Fruit fly (Drosophila melanogaster): Measurements from ENCODE around the gene eIF5B.

The eIF5B gene

dm6 chr3L:3397849-3398248 is 62.9 kb downstream of the eIF5B start (continued):
- TF ChIP-seq repo (GFP tag; optimal IDR thresholded peaks at IDR 0.05): no peak
- no peak for TF ChIP-seq CG10565 (GFP tag; optimal IDR thresholded peaks at IDR 0.05)
- no peak for TF ChIP-seq Doc2 (GFP tag; IDR thresholded peaks at IDR 0.05)
- TF ChIP-seq CG10321 (GFP tag; IDR thresholded peaks at IDR 0.05): no peak
- no peak for TF ChIP-seq ara (GFP tag; IDR thresholded peaks at IDR 0.05)
- TF ChIP-seq Bteb2 (GFP tag; optimal IDR thresholded peaks at IDR 0.05): no peak
- no peak for TF ChIP-seq CrebB (tag; optimal IDR thresholded peaks at IDR 0.05)
- no peak for TF ChIP-seq Atf6 (GFP tag; IDR thresholded peaks at IDR 0.05)
- TF ChIP-seq CG32767 (GFP tag; IDR thresholded peaks at IDR 0.05): no peak
- TF ChIP-seq CG8388 (GFP tag; optimal IDR thresholded peaks at IDR 0.05): no peak
- no peak for TF ChIP-seq sob (GFP tag; IDR thresholded peaks at IDR 0.05)
- no peak for TF ChIP-seq Oaz (GFP tag; IDR thresholded peaks at IDR 0.05)
- TF ChIP-seq Deaf1 (tag; optimal IDR thresholded peaks at IDR 0.05): no peak
- TF ChIP-seq tgo (GFP tag; IDR thresholded peaks at IDR 0.05): no peak
- TF ChIP-seq CG13287 (GFP tag; IDR thresholded peaks at IDR 0.05; ENCODE audit: partially characterized antibody): no peak
- no peak for TF ChIP-seq toy (GFP tag; IDR thresholded peaks at IDR 0.05)
- TF ChIP-seq CG17359 (tag; optimal IDR thresholded peaks at IDR 0.05): no peak
- no peak for TF ChIP-seq ham (GFP tag; IDR thresholded peaks at IDR 0.05)
- no peak for TF ChIP-seq p53 (GFP tag; optimal IDR thresholded peaks at IDR 0.05)
- no peak for TF ChIP-seq Doc3 (GFP tag; IDR thresholded peaks at IDR 0.05; ENCODE audit: partially characterized antibody)
- TF ChIP-seq sens-2 (GFP tag; IDR thresholded peaks at IDR 0.05): no peak
- TF ChIP-seq CG12659 (GFP tag; optimal IDR thresholded peaks at IDR 0.05): no peak
- TF ChIP-seq eyg (GFP tag; optimal IDR thresholded peaks at IDR 0.05): no peak
- no peak for TF ChIP-seq bcd (GFP tag; optimal IDR thresholded peaks at IDR 0.05)
- no peak for TF ChIP-seq ATbp (GFP tag; optimal IDR thresholded peaks at IDR 0.05)
- TF ChIP-seq tll (GFP tag; optimal IDR thresholded peaks at IDR 0.05): no peak
- no peak for TF ChIP-seq Hmr (GFP tag; optimal IDR thresholded peaks at IDR 0.05)
- TF ChIP-seq CG9876 (GFP tag; optimal IDR thresholded peaks at IDR 0.05): no peak
- no peak for TF ChIP-seq CG14965 (GFP tag; optimal IDR thresholded peaks at IDR 0.05; ENCODE audit: borderline replicate concordance)
- no peak for TF ChIP-seq slou (GFP tag; optimal IDR thresholded peaks at IDR 0.05)
- no peak for TF ChIP-seq CG13624 (GFP tag; optimal IDR thresholded peaks at IDR 0.05)
- TF ChIP-seq Dp (GFP tag; optimal IDR thresholded peaks at IDR 0.05): no peak
- no peak for TF ChIP-seq CG9437 (GFP tag; optimal IDR thresholded peaks at IDR 0.05)
- no peak for TF ChIP-seq klu (GFP tag; IDR thresholded peaks at IDR 0.05)
- no peak for TF ChIP-seq CkIIα-i1 (GFP tag; IDR thresholded peaks at IDR 0.05)
- TF ChIP-seq Six4 (GFP tag; optimal IDR thresholded peaks at IDR 0.05): no peak
- no peak for TF ChIP-seq BtbVII (GFP tag; optimal IDR thresholded peaks at IDR 0.05)
- peak; percentile 83 for TF ChIP-seq sens (GFP tag)
- TF ChIP-seq CG7357 (GFP tag; IDR thresholded peaks at IDR 0.05): no peak
- TF ChIP-seq pho (GFP tag; optimal IDR thresholded peaks at IDR 0.05): no peak
- TF ChIP-seq CG2120 (GFP tag; optimal IDR thresholded peaks at IDR 0.05): no peak
- TF ChIP-seq Max (GFP tag; optimal IDR thresholded peaks at IDR 0.05): no peak
- TF ChIP-seq CG30020 (tag; optimal IDR thresholded peaks at IDR 0.05): no peak
- TF ChIP-seq Atf-2 (GFP tag; optimal IDR thresholded peaks at IDR 0.05): no peak
- TF ChIP-seq HmgZ (tag; optimal IDR thresholded peaks at IDR 0.05): no peak
- TF ChIP-seq vnd (GFP tag; IDR thresholded peaks at IDR 0.05; ENCODE audit: partially characterized antibody): no peak
- no peak for TF ChIP-seq Nf-YC (tag; optimal IDR thresholded peaks at IDR 0.05)
- TF ChIP-seq Pdp1 (GFP tag; optimal IDR thresholded peaks at IDR 0.05): no peak
- no peak for TF ChIP-seq CG31365 (tag; optimal IDR thresholded peaks at IDR 0.05)
- TF ChIP-seq CG12942 (GFP tag; optimal IDR thresholded peaks at IDR 0.05): no peak
- TF ChIP-seq CG8359 (GFP tag; optimal IDR thresholded peaks at IDR 0.05; ENCODE audit: borderline replicate concordance): no peak
- no peak for TF ChIP-seq dmrt99B (tag; optimal IDR thresholded peaks at IDR 0.05)
